Worm (Caenorhabditis elegans): ENCODE measurements around the gene Y53F4B.17.

Y53F4B.17 gene

DNA sequence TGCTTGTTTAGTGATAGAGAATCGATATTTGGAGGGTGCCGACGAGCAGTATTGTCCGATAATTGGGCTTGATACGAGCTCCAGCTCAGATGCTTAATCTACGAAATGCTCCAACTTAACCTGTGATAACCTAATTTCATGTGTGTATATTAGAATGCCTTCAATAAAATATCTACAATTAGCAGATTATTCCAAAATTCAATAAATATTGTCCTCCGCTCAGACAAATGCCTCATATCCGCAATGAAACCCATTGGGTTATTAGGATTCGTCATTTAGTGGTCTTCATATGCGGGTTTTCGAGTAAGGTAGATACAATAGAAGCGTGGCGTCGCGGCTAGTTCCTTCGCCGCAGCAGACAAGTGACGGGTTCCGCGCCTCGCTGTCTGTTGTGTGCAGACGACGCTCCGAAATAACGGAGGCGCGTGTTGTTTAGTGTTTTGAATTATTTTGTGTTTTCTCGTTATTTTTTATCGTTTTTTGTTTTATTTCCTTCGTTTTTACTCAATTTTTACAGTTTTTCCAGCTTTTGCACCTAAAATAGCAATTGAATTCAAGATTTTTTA lies 32.8 kb upstream of the Y53F4B.17 start, which contains the start of gene cmtr-1 (continued):
- TF ChIP-seq rec-8 (tag; optimal IDR thresholded peaks at IDR 0.05) (peak; percentile 40 to 82), nfyb-1 (GFP tag; IDR thresholded peaks at IDR 0.05) (peak; percentile 97), Y67H2A.10 (GFP tag; conservative IDR thresholded peaks at IDR 0.05) (no peak), hmg-20 (GFP tag; IDR thresholded peaks at IDR 0.05) (peak; percentile 92), F52B5.7 (tag; optimal IDR thresholded peaks at IDR 0.05) (peak; percentile 82), attf-3 (GFP tag; conservative IDR thresholded peaks at IDR 0.05) (peak; percentile 100), nfya-2 (GFP tag; IDR thresholded peaks at IDR 0.05) (no peak), nhr-80 (tag; optimal IDR thresholded peaks at IDR 0.05) (peak; percentile 59), snpc-1.1 (tag; optimal IDR thresholded peaks at IDR 0.05; ENCODE audit: insufficient read depth) (peak; percentile 100), zim-3 (tag; optimal IDR thresholded peaks at IDR 0.05) (peak; percentile 97), F10E7.11 (tag; optimal IDR thresholded peaks at IDR 0.05) (peak; percentile 74), mel-28 (tag; optimal IDR thresholded peaks at IDR 0.05; ENCODE audit: borderline replicate concordance) (peak; percentile 85), let-607 (tag; optimal IDR thresholded peaks at IDR 0.05) (peak; percentile 42 to 80), ceh-40 (GFP tag; IDR thresholded peaks at IDR 0.05) (no peak), snpc-4 (GFP tag; optimal IDR thresholded peaks at IDR 0.05) (peak; percentile 100), snpc-4 (tag; optimal IDR thresholded peaks at IDR 0.05) (peak; percentile 100), Y53G8AR.9 (GFP tag; conservative IDR thresholded peaks at IDR 0.05) (peak; percentile 91), cebp-2 (GFP tag; IDR thresholded peaks at IDR 0.05) (peak; percentile 84), lin-26 (GFP tag; IDR thresholded peaks at IDR 0.05) (peak; percentile 82), nfya-1 (tag; optimal IDR thresholded peaks at IDR 0.05; ENCODE audit: borderline replicate concordance, insufficient read depth) (no peak), egl-18 (GFP tag; IDR thresholded peaks at IDR 0.05) (no peak), ztf-26 (tag; optimal IDR thresholded peaks at IDR 0.05) (peak; percentile 92), pbrm-1 (GFP tag; IDR thresholded peaks at IDR 0.05) (peak; percentile 99), nhr-120 (GFP tag; IDR thresholded peaks at IDR 0.05) (no peak), pha-4 (tag; optimal IDR thresholded peaks at IDR 0.05) (no peak), ceh-79 (tag; optimal IDR thresholded peaks at IDR 0.05) (no peak), lir-1 (GFP tag; conservative IDR thresholded peaks at IDR 0.05) (peak; percentile 79), aptf-2 (GFP tag; conservative IDR thresholded peaks at IDR 0.05) (peak; percentile 22; the same call in 1 of the 2 replicates), hmg-1.2 (GFP tag; IDR thresholded peaks at IDR 0.05) (peak; percentile 100), hlh-12 (tag; optimal IDR thresholded peaks at IDR 0.05) (no peak), bed-1 (GFP tag; IDR thresholded peaks at IDR 0.05) (no peak), F57A8.1 (GFP tag; optimal IDR thresholded peaks at IDR 0.05) (no peak), repo-1 (tag; optimal IDR thresholded peaks at IDR 0.05) (peak; percentile 97), nhr-90 (tag; optimal IDR thresholded peaks at IDR 0.05) (no peak), aptf-3 (GFP tag; IDR thresholded peaks at IDR 0.05) (no peak), hrde-1 (tag; optimal IDR thresholded peaks at IDR 0.05; ENCODE audit: borderline replicate concordance) (peak; percentile 91), K12H6.12 (tag; optimal IDR thresholded peaks at IDR 0.05) (peak; percentile 81), somi-1 (GFP tag; optimal IDR thresholded peaks at IDR 0.05) (peak; percentile 73), F49E8.2 (tag; optimal IDR thresholded peaks at IDR 0.05; ENCODE audit: insufficient read depth) (peak; percentile 95), ets-4 (GFP tag; optimal IDR thresholded peaks at IDR 0.05) (peak; percentile 51), C06A6.2 (GFP tag; conservative IDR thresholded peaks at IDR 0.05) (peak; percentile 86; the same call in 1 of the 2 replicates), F37B4.10 (GFP tag; IDR thresholded peaks at IDR 0.05) (no peak), Y53F4B.3 (GFP tag; IDR thresholded peaks at IDR 0.05) (no peak; the same call in 1 of the 2 replicates), ceh-100 (GFP tag; IDR thresholded peaks at IDR 0.05) (peak; percentile 87), lsl-1 (GFP tag; optimal IDR thresholded peaks at IDR 0.05) (peak; percentile 85), tlf-1 (GFP tag; optimal IDR thresholded peaks at IDR 0.05) (peak; percentile 95), bed-2 (GFP tag; IDR thresholded peaks at IDR 0.05) (no peak)

Measured in whole organism, young adult.